Fruit fly (Drosophila melanogaster) whole organism, prepupa: ENCODE measurements around the gene Muc91C.

ENCODE experiments used
- CG3919 ChIP-seq: fragments of 200-800 bp; sonication (Bioruptor generic); optimal IDR thresholded peaks from 3 replicates; lab custom pipeline; 2016; ENCODE audit warnings: missing biosample characterization, missing genetic modification characterization
- CG6792 ChIP-seq: fragments of 200-800 bp; sonication (Bioruptor generic); optimal IDR thresholded peaks from 3 replicates; lab custom pipeline; 2016; ENCODE audit warnings: missing biosample characterization, missing genetic modification characterization
- Gug ChIP-seq: fragments of 200-800 bp; sonication (Bioruptor generic); IDR thresholded peaks from 2 replicates; pipeline ENCODE4 v1.3.6; 2022; ENCODE audit warnings: missing biosample characterization, missing genetic modification characterization
- Smox ChIP-seq: fragments of 200-800 bp; sonication (Bioruptor generic); optimal IDR thresholded peaks from 3 replicates; lab custom pipeline; 2016; ENCODE audit warnings: missing biosample characterization, missing genetic modification characterization
- Sox15 ChIP-seq: fragments of 200-800 bp; sonication (Bioruptor generic); optimal IDR thresholded peaks from 3 replicates; lab custom pipeline; 2016; ENCODE audit warnings: missing biosample characterization, missing genetic modification characterization

DNA sequence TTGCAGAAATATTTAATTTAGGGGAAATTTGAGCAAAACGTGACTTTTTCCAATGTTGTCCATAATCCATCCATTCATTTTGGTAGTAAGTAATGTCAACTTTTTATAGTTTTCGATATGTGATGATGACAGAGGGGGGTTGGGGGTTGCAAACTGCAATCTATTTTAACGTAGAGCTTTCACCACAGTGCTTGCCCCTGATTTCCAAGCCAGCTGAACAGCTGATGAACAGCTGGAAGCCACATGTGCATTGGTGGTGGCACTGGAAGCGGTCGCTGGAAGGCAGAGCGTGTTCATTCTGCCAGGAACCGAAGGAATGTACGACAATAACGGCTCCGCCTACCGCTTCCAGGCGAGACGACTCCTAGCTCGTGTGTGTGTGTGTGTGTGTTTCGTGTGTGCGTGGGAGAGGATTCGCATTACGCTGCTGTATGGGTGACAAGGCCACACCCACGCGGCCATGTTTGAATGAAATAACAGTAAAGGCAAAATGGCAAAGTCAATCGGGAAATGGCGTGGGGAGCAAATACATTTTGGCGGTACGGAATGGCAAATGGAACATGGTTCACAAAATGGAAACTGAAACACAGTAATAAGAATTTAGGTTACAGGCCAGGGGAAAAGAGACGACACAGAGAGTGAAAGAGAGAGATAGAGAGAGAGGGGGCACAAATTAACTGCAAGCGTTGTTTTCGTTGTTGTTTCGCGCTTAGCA is 6.5 kb upstream of the Muc91C start:
- TF ChIP-seq CG6792 (GFP tag; lab: Kevin White, UChicago) (no peak), Gug (no peak), CG3919 (GFP tag; lab: Kevin White, UChicago) (no peak), Sox15 (GFP tag; lab: Kevin White, UChicago) (no peak), Smox (GFP tag; lab: Kevin White, UChicago) (no peak)
